Worm (Caenorhabditis elegans): ENCODE measurements around the gene plep-1.

DNA sequence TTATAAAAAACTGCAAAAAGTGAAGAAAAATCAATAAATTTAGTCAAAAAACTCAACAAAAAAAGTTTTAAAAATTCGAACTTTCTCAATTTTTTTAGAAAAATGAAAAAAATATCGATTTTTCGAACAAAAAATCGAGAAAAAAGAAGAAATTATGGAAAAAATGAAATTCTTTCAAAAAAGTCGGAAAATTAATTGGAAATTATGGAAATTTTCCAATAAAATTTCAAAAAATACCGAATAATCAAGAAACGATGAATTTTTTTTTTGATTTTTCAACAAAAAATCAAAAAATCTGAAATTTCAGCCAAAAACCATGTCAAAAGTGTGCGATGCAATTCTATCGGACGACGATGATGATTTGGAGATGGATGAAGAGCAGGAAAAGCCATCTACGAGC is 16.7 kb upstream of the plep-1 start, which contains the start of gene H20J04.4:
- TF ChIP-seq unc-120 (tag; optimal IDR thresholded peaks at IDR 0.05; ENCODE audit: poor library complexity, severe bottlenecking) (no peak), nhr-76 (tag; optimal IDR thresholded peaks at IDR 0.05) (no peak), bed-3 (GFP tag; optimal IDR thresholded peaks at IDR 0.05) (no peak), zip-8 (tag; optimal IDR thresholded peaks at IDR 0.05) (no peak), snpc-4 (tag; optimal IDR thresholded peaks at IDR 0.05) (no peak)

Measured in whole organism, mixed stage, embryonic.